Fruit fly (Drosophila melanogaster): ENCODE results near the gene CG6966.

CG6966 gene

DNA sequence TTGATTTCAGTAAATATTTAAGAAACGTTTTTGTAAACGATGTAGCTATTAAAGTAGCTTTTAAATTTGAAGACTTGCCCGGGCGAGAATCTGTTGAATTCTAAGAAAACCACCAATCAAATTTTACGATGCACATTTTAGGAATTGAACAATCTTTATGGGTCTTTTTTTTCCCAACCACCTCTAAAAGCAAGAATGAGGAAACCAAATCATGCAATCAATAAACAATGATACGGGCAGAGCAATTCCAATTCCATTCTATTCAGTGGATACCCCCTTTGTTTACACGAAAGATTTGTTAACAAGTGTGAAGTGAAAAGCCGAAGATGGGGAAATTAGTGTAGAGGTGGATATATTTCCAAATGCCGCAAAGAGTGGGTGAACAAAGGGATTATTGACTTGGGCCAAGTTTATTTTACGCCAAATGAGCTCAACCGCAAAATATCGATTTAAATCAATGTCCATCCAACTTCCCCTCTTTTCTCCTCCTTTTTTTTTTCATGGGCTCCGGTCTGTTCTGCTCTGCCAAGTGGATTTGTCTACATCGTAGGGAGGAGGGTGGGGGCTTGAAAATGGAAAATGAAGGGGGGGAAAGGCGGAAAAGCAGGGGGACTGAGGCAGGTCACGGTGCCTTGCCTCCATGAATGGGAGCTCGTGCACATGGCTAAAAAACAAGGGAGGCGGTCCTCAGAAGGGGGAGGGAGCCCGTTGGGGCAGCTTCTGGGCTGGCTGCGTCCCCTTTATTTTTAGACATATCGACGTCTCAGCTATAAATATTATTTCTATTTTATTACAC, 26.4 kb upstream of the CG6966 start:
- TF ChIP-seq CG8478 (optimal IDR thresholded peaks at IDR 0.05) (no peak), CTCF (optimal IDR thresholded peaks at IDR 0.05) (no peak)

DNA sequence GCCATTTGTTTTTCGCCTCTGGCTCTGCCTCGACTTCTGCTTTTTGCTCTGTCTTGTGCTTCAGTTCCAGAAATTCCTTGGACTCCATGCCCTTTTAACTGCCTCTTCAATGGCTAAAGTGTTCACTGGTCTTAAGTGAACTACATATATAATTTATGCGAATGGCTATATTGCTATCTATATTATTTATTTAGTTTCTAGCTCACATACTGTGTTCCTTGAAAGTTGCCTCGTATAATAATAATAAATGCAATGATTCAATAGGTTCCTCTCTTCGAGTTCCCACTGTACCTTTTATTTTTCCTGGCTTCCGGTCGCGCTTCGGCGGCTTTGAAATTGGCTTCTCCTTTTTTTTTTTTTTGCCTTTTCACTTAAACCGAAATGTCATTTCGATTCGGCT, 24.3 kb upstream of the CG6966 start:
- TF ChIP-seq CG8478 (optimal IDR thresholded peaks at IDR 0.05), result no peak
- no peak for TF ChIP-seq CTCF (optimal IDR thresholded peaks at IDR 0.05)

DNA sequence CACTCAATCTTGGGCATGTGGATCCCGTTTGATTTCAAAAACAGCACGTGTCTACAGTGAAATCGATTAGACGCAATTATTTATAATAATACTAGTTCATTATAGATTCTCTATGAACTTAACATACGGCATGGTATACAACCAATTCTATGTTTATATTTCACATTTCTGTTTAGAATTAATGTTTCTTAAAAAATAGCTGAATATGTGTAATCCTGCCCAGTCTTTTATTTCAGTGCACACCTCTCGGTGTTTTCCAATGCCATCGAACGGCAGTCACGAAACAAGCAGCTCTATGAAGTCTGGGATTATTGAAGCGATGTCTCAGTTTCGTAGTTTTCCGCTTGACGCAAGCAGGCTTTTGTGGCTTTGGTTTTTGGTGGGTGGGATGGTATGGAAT, 22.3 kb upstream of the CG6966 start:
- TF ChIP-seq CTCF (optimal IDR thresholded peaks at IDR 0.05) (no peak), CG8478 (optimal IDR thresholded peaks at IDR 0.05) (no peak)

DNA sequence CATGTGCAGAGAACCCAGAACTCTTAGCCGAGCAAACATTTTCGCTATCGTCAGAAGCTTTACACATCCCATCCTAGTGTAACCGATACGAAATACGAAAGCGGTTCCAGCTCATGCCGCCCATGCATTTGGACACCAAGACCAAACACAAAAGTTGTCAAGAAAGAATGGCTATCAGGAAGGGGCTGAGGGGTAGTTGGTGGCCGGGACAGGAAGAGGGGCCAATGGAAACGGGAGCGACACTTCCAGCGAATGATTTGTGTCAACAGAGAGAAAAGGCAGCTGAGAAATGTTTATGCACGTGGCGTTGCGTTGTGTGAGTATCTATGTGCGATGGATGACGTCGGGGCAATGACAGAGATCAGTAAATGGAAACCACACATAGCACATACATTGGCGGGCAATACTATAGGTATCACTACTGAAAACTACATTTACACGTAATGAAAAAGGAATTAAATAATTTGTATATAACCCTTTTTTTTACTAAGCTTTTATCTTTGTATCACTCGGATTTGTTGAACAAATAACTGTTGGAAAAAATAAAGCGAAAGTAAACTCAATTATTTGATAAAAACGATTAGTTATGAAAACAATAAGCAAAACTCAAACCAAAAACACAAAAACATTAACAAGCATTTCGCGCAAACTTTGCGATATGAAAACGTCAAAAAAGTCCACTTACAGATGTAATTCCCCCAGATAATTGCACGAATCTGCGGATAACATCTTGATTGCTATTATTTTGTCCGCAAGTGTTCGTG, 19.2 kb upstream of the CG6966 start:
- TF ChIP-seq CTCF (optimal IDR thresholded peaks at IDR 0.05) (no peak), CG8478 (optimal IDR thresholded peaks at IDR 0.05) (no peak)

DNA sequence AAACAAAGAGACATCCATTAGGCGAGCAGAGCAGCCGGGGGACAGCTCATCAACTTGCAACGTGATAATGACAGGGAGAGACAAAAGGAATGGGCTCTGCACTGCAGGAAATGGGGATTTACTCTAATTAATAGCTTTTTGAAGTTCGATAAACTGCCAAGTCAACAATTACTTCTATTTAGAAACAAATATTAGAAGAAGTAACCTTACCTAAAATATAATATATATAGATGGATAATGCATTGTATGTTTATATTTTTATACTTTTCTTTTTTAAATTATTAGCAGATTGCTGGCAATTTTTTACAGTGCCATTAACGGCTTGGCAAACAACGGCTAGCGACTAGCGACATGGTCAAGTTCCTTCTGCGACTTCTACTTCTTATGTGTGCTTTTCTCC, 18.2 kb upstream of the CG6966 start:
- TF ChIP-seq CTCF (optimal IDR thresholded peaks at IDR 0.05) (no peak), CG8478 (optimal IDR thresholded peaks at IDR 0.05) (no peak)

DNA sequence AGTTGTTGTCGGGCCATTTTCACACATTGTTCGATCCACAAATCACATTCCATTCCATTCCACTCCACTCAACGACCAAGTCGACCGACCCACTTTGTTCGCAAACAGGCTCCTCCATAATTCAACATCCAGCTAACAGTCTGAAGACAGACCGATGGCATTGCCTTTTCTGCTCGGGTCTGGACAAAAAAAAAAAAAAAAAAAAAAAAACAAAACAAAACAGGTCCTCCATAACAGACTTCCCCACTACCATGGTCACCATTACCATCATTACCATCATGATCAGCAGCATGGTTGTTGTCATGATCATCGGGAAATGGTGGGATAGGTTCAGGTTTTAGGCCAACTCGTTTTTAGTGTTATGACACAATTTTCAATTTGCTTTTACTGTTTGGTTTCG, 16.8 kb upstream of the CG6966 start:
- TF ChIP-seq CTCF (optimal IDR thresholded peaks at IDR 0.05) (no peak), CG8478 (optimal IDR thresholded peaks at IDR 0.05) (no peak)

DNA sequence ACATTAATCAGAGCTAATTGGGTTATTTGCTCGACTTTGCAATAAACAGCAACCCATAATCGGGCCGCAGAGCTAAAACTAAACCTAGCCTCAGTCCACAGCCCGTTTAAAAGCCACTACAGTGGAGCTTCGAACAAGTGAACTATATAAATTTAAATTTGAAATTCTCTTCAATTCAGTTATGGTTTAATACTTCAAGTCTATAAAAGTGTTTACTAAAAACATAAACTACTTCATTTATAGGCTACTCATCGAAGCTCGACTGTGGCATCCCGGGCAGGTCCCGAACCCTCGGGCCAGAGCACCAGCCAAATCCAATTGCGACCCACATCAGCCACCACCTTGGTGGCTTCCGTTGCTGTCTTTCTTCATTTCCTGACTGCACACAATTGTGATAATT, 14.7 kb upstream of the CG6966 start:
- no peak for TF ChIP-seq CG8478 (optimal IDR thresholded peaks at IDR 0.05)

DNA sequence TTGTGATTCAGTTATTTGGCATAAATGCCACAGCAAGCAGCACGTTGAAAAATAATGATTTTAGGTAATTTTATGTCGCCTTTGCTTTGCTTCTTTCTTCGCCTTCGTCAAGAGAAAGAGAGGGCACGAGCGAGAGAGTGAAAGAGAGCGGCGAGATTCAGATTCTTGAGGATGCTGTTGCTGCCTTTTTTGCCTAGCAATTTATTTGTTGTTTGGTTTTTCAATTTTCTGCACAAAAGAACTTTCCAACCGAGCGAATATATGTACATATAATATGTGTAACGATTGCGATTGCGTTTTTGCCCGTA, 548 bp downstream of the CG6966 start:
- TF ChIP-seq CTCF (optimal IDR thresholded peaks at IDR 0.05) (no peak), CG8478 (optimal IDR thresholded peaks at IDR 0.05) (no peak)

DNA sequence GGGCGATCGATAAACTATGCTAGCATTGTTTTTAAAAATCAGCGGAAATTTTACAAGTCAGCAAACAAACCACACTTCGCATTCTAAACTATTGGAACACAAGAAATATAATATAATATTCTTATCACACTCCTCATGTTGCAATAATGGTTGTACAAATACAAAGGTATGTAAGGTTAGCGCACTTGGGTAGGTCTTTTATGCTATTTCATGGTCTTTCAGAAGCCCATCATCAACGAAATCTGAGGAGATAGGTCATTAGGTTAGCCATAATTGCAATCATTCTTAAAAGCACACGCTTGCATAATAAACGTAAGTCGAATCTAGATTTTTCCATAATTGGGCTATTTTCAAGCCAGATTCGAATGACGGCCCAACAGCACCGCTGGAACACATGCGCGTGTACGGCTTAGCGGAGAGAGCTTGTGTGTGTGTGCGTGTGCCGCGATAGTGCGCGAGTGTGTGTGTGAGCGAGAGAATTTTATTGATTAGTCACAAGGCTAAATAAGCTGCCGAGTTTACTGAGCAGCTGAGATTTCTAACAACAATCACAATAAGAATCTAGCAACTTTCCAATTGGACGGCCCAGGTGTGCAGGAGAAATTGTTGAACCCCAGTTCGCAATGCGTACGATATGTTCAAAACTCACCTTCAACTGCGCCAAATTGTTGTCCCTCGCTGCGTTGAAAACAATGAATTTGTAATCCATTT, 1.1 kb downstream of the CG6966 start:
- TF ChIP-seq CTCF (optimal IDR thresholded peaks at IDR 0.05), result no peak
- no peak for TF ChIP-seq CG8478 (optimal IDR thresholded peaks at IDR 0.05)

DNA sequence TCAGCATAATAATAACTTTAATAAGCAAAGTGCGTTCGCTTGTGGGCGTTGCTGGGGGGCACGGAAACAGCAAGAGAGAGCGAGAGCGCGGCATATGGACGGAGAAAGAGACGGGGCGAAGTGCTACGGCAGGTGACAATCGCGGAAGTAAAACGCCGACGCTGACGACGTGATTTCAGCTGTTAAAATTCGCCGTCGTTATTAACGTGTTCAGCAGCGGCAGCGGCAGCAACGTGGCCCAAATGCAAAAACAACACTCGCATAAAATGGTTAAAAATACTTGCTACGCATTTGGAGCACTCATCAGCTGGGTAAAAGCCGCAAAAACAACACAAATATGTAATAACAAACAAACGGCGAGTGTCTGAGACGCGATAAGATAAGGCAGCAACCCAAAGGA, 2.6 kb downstream of the CG6966 start:
- no peak for TF ChIP-seq CTCF (optimal IDR thresholded peaks at IDR 0.05)
- TF ChIP-seq CG8478 (optimal IDR thresholded peaks at IDR 0.05), result no peak

DNA sequence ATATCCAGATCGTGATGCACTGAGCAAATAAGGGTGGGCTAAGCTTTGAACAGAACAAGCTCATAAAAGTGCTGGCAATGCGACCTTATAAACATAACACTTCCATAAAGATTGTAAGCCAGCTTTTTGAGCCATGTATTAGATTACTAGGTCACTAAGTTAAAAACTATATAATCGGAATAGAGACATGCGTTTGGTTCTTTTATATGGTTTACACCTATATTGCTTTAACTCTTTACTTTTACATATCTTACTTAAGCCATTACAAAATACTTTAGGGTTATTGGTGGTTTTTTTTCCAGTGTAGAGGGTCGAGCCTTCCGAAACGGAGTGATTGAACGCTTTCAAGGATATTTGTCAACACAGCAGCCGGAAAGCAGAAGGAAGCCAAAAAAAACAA, 3.1 kb downstream of the CG6966 start:
- TF ChIP-seq CTCF (optimal IDR thresholded peaks at IDR 0.05) (no peak), CG8478 (optimal IDR thresholded peaks at IDR 0.05) (no peak)

DNA sequence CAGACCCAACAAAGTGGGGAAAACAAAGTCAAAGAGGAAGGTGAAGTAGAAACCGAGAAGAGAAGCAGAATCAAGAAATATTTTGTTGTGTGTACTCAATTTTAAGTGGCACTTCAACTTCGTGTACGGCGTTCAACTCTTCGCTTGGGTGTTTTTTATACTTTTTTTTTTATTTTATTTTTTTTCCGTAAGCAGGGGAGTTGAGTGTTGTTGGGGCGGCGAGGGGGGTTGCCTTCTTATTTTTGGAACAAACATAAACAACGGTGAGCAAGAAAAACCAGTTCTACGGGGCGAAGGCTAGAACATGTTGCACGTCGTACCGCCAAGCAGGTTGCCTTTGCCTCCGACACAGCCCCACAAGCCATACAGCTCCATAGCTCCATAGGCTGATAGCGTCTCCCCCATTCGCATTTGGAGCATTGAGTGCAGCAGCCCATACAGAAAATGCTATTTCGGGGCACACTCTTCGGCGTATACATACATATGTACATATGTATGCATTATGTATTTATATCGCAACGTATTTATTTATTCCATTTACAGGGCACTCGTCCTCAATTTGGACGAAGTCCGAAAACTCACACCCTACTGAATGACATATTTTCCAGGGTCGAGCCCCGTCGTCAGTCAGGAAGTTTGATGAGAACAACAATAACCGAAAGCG, 3.6 kb downstream of the CG6966 start:
- TF ChIP-seq CG8478 (optimal IDR thresholded peaks at IDR 0.05) (no peak), CTCF (optimal IDR thresholded peaks at IDR 0.05) (no peak)

DNA sequence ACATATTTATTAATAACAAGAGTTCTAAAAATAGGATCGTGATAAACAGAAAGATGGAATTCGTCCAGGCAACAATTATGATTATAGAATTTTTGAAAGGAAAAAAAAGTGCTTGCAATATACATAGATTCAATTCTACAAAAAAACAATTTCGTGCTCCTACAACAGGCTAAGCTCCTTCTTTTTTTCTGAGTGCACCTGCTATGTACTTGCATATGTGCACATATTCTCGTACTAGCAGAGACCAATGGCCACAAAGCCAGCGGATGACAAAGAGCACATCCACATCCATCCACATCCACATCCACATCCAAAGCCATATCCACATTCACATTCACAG, 5.5 kb downstream of the CG6966 start:
- TF ChIP-seq CTCF (optimal IDR thresholded peaks at IDR 0.05) (no peak), CG8478 (optimal IDR thresholded peaks at IDR 0.05) (no peak)

DNA sequence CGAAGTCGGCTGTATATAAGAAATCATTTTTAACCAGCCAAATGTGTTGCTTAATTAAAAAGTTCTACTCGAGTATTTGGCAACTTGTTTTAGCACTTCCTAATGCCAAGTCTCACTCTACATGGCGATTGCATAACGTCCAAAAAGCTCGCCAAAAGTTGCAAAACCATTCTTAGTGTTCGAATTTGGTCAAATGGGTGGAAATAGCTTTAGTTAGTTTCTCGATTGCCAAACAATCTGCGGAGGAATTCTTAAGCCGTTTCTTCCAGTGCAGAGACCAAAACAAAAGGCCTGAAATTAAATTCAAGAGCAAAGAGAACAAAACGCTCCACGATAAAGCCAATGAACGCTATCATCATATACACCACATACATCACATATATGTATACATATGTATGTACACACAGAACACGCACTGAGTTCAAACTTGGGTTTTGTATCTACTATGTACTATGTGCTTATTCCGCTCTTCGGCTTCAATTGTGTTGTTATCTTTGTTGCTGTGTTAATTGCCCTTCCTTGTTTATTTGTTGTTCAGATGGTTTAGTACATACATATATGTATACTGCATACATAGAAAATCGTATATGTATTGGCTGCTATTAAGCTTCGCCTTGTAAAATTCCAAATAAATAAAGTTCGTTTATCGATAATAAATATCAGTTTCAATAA, 6.0 kb downstream of the CG6966 start:
- TF ChIP-seq CTCF (optimal IDR thresholded peaks at IDR 0.05) (no peak), CG8478 (optimal IDR thresholded peaks at IDR 0.05) (no peak)

DNA sequence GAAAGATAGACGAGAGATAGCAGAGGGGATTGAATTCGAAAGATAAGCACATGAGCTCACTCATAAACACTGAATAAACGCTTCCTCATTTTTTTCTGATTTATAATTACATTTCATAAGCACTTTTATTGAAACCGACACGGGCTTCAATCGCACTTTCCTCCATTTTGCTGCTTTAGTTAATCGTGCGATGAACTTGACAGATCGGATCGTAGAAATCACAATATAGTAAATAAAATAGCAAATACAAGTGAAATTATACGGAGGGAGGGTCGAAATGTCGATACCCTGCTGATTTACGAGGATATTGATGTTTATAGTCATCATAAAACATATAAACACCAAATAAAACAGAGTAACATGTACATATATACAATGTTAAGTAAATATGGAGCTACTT, 7.2 kb downstream of the CG6966 start:
- no peak for TF ChIP-seq CG8478 (optimal IDR thresholded peaks at IDR 0.05)
- TF ChIP-seq CTCF (optimal IDR thresholded peaks at IDR 0.05), result no peak
